Fruit fly (Drosophila melanogaster) whole organism, wandering third instar larva: Measurements from ENCODE around the gene woc.
A peak's percentile ranks its signal among the peaks of the same experiment; 100 is the strongest.

Experiments used
- Abd-B ChIP-seq: fragments of >200 bp; optimal IDR thresholded peaks from 2 replicates; lab custom pipeline; 2017; ENCODE audit warnings: missing biosample characterization, missing genetic modification characterization
- CG9705 ChIP-seq: fragments of 200-800 bp; sonication (Bioruptor generic); optimal IDR thresholded peaks from 2 replicates; lab custom pipeline; 2018; ENCODE audit warnings: missing biosample characterization, mild to moderate bottlenecking, missing genetic modification characterization
- CrebA ChIP-seq: fragments of 200-800 bp; sonication (Bioruptor generic); optimal IDR thresholded peaks from 2 replicates; lab custom pipeline; 2016; ENCODE audit warnings: missing biosample characterization, mild to moderate bottlenecking, missing genetic modification characterization, borderline replicate concordance
- Dfd ChIP-seq: fragments of >200 bp; optimal IDR thresholded peaks from 2 replicates; lab custom pipeline; 2017; ENCODE audit warnings: missing biosample characterization, missing genetic modification characterization
- GATAd ChIP-seq: sonication (Bioruptor generic); optimal IDR thresholded peaks from 2 replicates; lab custom pipeline; 2016; ENCODE audit warnings: missing biosample characterization, missing genetic modification characterization
- HLH106 ChIP-seq: fragments of 200-800 bp; optimal IDR thresholded peaks from 3 replicates; lab custom pipeline; 2019; ENCODE audit warnings: missing biosample characterization, mild to moderate bottlenecking, missing genetic modification characterization, moderate library complexity
- Hr78 ChIP-seq: fragments of >200 bp; optimal IDR thresholded peaks from 2 replicates; lab custom pipeline; 2017; ENCODE audit warnings: missing biosample characterization, missing genetic modification characterization
- Hr83 ChIP-seq: fragments of 200-300 bp; sonication (Bioruptor generic); optimal IDR thresholded peaks from 2 replicates; lab custom pipeline; 2016; ENCODE audit warnings: missing biosample characterization, mild to moderate bottlenecking, missing genetic modification characterization, moderate library complexity; ENCODE audit not compliant: poor library complexity, severe bottlenecking
- Myc ChIP-seq: fragments of >200 bp; optimal IDR thresholded peaks from 2 replicates; lab custom pipeline; 2017
- N ChIP-seq: fragments of >200 bp; optimal IDR thresholded peaks from 2 replicates; lab custom pipeline; 2018; ENCODE audit warnings: missing biosample characterization, missing external identifiers, missing genetic modification characterization
- OdsH ChIP-seq: fragments of 200-800 bp; sonication (Bioruptor generic); optimal IDR thresholded peaks from 2 replicates; lab custom pipeline; 2016; ENCODE audit warnings: missing biosample characterization, mild to moderate bottlenecking, missing genetic modification characterization
- Rel ChIP-seq, 2 experiments: fragments of 200-800 bp; sonication (Bioruptor generic) in 1 of 2; optimal IDR thresholded peaks; 2 replicates in 1 of 2; 3 replicates in 1 of 2; lab custom pipeline; 2016 to 2019; ENCODE audit warnings: mild to moderate bottlenecking in 2 of 2, missing biosample characterization in 2 of 2, missing genetic modification characterization in 2 of 2, moderate library complexity in 1 of 2
- Sp1 ChIP-seq: fragments of 200-800 bp; sonication (Bioruptor generic); optimal IDR thresholded peaks from 3 replicates; lab custom pipeline; 2019; ENCODE audit warnings: missing biosample characterization, mild to moderate bottlenecking, missing genetic modification characterization, moderate library complexity
- Vsx2 ChIP-seq: fragments of 200-300, 225-300 bp; sonication (Bioruptor generic); optimal IDR thresholded peaks from 2 replicates; lab custom pipeline; 2018; ENCODE audit warnings: missing biosample characterization, missing genetic modification characterization; ENCODE audit not compliant: partially characterized antibody
- br ChIP-seq: fragments of 200-800 bp; sonication (Bioruptor generic); optimal IDR thresholded peaks from 2 replicates; lab custom pipeline; 2016; ENCODE audit warnings: missing biosample characterization, missing genetic modification characterization
- brk ChIP-seq: fragments of 200-800 bp; sonication (Bioruptor generic); optimal IDR thresholded peaks from 2 replicates; lab custom pipeline; 2016; ENCODE audit warnings: missing biosample characterization, mild to moderate bottlenecking, missing genetic modification characterization
- dmrt93B ChIP-seq: fragments of 200-800 bp; sonication (Bioruptor generic); optimal IDR thresholded peaks from 2 replicates; lab custom pipeline; 2018; ENCODE audit warnings: missing biosample characterization, mild to moderate bottlenecking, missing genetic modification characterization
- dsf ChIP-seq: sonication (Bioruptor generic); optimal IDR thresholded peaks from 2 replicates; lab custom pipeline; 2016; ENCODE audit warnings: missing biosample characterization, missing genetic modification characterization, borderline replicate concordance
- ey ChIP-seq: fragments of 200-800 bp; sonication (Bioruptor generic); optimal IDR thresholded peaks from 2 replicates; lab custom pipeline; 2016; ENCODE audit warnings: missing biosample characterization, missing genetic modification characterization
- foxo ChIP-seq, 2 experiments: fragments of 200-800 bp; sonication (Bioruptor generic); optimal IDR thresholded peaks; 2 replicates in 1 of 2; 3 replicates in 1 of 2; lab custom pipeline; 2016 to 2017; ENCODE audit warnings: missing biosample characterization in 2 of 2, missing genetic modification characterization in 2 of 2
- fru ChIP-seq: fragments of 200-800 bp; sonication (Bioruptor generic); optimal IDR thresholded peaks from 3 replicates; lab custom pipeline; 2016; ENCODE audit warnings: missing biosample characterization, mild to moderate bottlenecking, missing genetic modification characterization
- h ChIP-seq: fragments of 200-800 bp; sonication (Bioruptor generic); optimal IDR thresholded peaks from 3 replicates; lab custom pipeline; 2016; ENCODE audit warnings: missing biosample characterization, mild to moderate bottlenecking, missing genetic modification characterization
- jim ChIP-seq: fragments of 175-275, 200-325 bp; sonication (Bioruptor generic); optimal IDR thresholded peaks from 2 replicates; lab custom pipeline; 2016; ENCODE audit warnings: missing biosample characterization, mild to moderate bottlenecking, missing genetic modification characterization
- psq ChIP-seq: fragments of 200-800 bp; sonication (Bioruptor generic); optimal IDR thresholded peaks from 3 replicates; lab custom pipeline; 2017; ENCODE audit warnings: missing biosample characterization, mild to moderate bottlenecking, missing genetic modification characterization, moderate library complexity
- rgr ChIP-seq: fragments of 200-800 bp; sonication (Bioruptor generic); optimal IDR thresholded peaks from 3 replicates; lab custom pipeline; 2016; ENCODE audit warnings: missing biosample characterization, mild to moderate bottlenecking, missing genetic modification characterization
- sage ChIP-seq: fragments of 200-800 bp; sonication (Bioruptor generic); optimal IDR thresholded peaks from 2 replicates; lab custom pipeline; 2016; ENCODE audit warnings: missing biosample characterization, mild to moderate bottlenecking, missing genetic modification characterization
- sv ChIP-seq: fragments of 200-800 bp; sonication (Bioruptor generic); optimal IDR thresholded peaks from 3 replicates; lab custom pipeline; 2016; ENCODE audit warnings: missing biosample characterization, missing genetic modification characterization
- usp ChIP-seq: fragments of >200 bp; optimal IDR thresholded peaks from 2 replicates; lab custom pipeline; 2017; ENCODE audit warnings: missing biosample characterization, missing genetic modification characterization

The woc gene

DNA sequence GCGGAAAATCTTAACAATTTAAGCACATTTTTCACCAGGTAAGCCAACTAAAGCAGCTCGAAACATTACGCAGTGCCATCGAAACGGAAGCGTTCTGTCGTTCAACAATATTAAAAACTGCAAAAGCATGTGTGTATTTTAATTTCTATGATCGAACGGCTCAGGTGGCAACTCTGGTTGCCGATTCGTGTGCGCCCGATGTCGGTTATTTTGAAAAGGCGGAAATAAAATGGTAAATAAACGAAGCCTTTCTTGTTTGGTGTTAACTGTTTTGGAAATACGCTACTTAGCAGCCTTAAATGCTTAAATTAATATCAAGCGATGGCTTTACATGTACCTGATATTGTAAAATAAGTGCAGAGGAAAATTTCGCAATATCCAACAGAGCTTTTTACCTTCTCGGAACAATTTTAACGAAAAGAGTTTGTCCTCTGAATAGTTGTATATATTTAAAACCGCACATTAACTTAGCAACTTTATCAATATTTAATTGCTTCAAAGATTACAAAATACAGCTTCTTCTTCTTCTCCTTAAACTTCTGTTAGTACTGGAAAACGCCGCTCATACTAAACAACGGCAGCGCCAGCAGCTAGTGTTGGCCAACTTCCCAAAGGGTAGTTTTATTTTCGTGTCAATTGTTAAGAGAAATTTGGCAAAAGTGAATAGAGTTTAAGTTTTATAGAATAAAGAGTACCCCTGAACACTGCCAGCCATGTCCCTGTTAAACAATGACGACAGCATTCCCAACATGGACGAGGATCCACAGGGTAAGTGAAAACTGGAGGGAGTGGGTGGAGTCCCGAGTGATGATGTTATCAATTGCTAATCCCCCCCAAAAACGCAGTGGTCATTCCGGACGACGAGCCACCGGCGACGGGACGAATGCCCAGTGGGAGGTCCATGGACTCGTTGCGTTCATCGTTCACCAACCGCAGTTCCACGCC is 9.5 kb upstream of the woc start, which contains the start of gene CG5934:
CG5934 (plus strand) TSS at position 588 of the 945 bp plus-strand sequence.
- TF ChIP-seq rgr (GFP tag; lab: Kevin White, UChicago), result peak; percentile 54
- TF ChIP-seq h (GFP tag; lab: Kevin White, UChicago), result peak; percentile 68
- no peak for TF ChIP-seq CG9705
- TF ChIP-seq Rel (GFP tag; optimal IDR thresholded peaks at IDR 0.05; lab: Kevin White, UChicago), result no peak
- TF ChIP-seq Rel (tag; optimal IDR thresholded peaks at IDR 0.05; lab: Kevin White, UChicago), result peak; percentile 77
- peak; percentile 59 for TF ChIP-seq Hr83 (GFP tag; lab: Kevin White, UChicago)
- TF ChIP-seq fru, result no peak
- TF ChIP-seq br, result peak; percentile 32
- TF ChIP-seq psq (GFP tag; lab: Kevin White, UChicago), result peak; percentile 11
- TF ChIP-seq brk (GFP tag; lab: Kevin White, UChicago), result no peak
- no peak for TF ChIP-seq Abd-B
- peak; percentile 22 for TF ChIP-seq Sp1 (GFP tag; lab: Kevin White, UChicago)
- peak; percentile 23 for TF ChIP-seq sv
- TF ChIP-seq dmrt93B (GFP tag; lab: Kevin White, UChicago), result peak; percentile 16
- peak; percentile 29 for TF ChIP-seq OdsH
- TF ChIP-seq foxo (GFP tag; optimal IDR thresholded peaks at IDR 0.05; lab: Kevin White, UChicago), result peak; percentile 15 to 51
- TF ChIP-seq Myc, result peak; percentile 10
- TF ChIP-seq ey (GFP tag; lab: Kevin White, UChicago), result peak; percentile 48

dm6 chr3R:27272233-27272632 is 8.4 kb upstream of the woc start:
- TF ChIP-seq brk (GFP tag; lab: Kevin White, UChicago) (no peak), Dfd (GFP tag; lab: Kevin White, UChicago) (no peak), jim (GFP tag; lab: Kevin White, UChicago) (peak; percentile 56), ey (GFP tag; lab: Kevin White, UChicago) (no peak), Myc (peak; percentile 2), Vsx2 (GFP tag; lab: Kevin White, UChicago) (no peak)
- TF ChIP-seq, all 38 proteins: peak for 2

- TF ChIP-seq Hr78 (GFP tag; lab: Kevin White, UChicago), result no peak
- no peak for TF ChIP-seq jim (GFP tag; lab: Kevin White, UChicago)
- no peak for TF ChIP-seq dsf (GFP tag; lab: Kevin White, UChicago)
- no peak for TF ChIP-seq Rel (GFP tag; optimal IDR thresholded peaks at IDR 0.05; lab: Kevin White, UChicago)
- TF ChIP-seq Rel (tag; optimal IDR thresholded peaks at IDR 0.05; lab: Kevin White, UChicago), result peak; percentile 78
- TF ChIP-seq sage (GFP tag; lab: Kevin White, UChicago), result no peak
- no peak for TF ChIP-seq h (GFP tag; lab: Kevin White, UChicago)
- TF ChIP-seq Dfd (GFP tag; lab: Kevin White, UChicago), result no peak
- TF ChIP-seq, all 38 proteins: peak for 1
Observed at dm6 chr3R:27270379-27271266, 6.8 kb upstream of the woc start.

- TF ChIP-seq fru (no peak), OdsH (no peak), Vsx2 (GFP tag; lab: Kevin White, UChicago) (no peak), Myc (no peak), CrebA (no peak), N (GFP tag; lab: Kevin White, UChicago) (no peak), usp (GFP tag; lab: Kevin White, UChicago) (no peak), dmrt93B (GFP tag; lab: Kevin White, UChicago) (no peak), CG9705 (no peak), GATAd (GFP tag; lab: Kevin White, UChicago) (no peak), HLH106 (no peak), sage (GFP tag; lab: Kevin White, UChicago) (no peak), Rel (GFP tag; optimal IDR thresholded peaks at IDR 0.05; lab: Kevin White, UChicago) (no peak), Rel (tag; optimal IDR thresholded peaks at IDR 0.05; lab: Kevin White, UChicago) (no peak)
Observed at dm6 chr3R:27265330-27265729, 1.5 kb upstream of the woc start, which contains the start of the genes CG14262 and CG14260. Gene CG14262 (minus strand): TSS chr3R:27265430. Gene CG14260 (plus strand): TSS chr3R:27265457.
